Worm (Caenorhabditis elegans): ENCODE data around the gene C16D2.3.

The C16D2.3 gene

DNA sequence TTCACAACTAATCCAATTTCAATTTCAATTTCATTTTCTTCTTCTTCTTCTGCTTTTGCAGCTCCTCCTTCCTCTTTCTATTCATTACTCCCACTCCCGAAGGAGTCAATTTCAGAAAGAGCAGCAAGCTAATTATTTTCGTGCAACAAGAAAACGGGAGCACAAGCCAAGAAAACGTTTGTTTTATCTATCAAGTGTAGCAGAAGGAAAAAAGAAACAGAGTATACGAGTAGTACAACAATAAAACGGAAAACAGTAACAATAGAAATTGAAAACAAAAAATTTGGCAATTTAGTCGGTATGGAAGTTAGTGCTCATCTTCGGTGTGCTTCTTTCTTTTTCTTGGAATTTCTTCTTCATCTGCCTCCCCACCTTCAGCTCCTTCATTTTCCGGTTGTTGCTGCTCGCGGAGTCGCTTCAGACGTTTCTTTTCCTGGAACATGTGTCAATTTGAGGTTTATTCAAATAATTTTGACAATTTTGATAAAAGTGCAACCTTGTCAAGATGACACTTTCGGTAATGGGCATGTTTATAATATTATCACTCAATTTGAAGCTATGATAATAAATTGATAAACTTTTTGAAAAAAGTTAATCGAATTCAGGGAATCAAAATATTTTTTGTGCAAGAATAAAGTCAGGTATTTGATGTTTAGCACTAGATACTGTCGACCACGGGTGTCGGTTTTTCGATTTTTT lies 28.0 kb downstream of the C16D2.3 start, which contains the start of gene W07A12.8:
Gene W07A12.8, minus strand, starts transcription at position 51 of the 699 bp plus-strand sequence.
- TF ChIP-seq dmd-6 (GFP tag; IDR thresholded peaks at IDR 0.05) (peak; percentile 91; the same call in 1 of the 2 replicates), nhr-11 (tag; optimal IDR thresholded peaks at IDR 0.05) (no peak), daf-16 (GFP tag; optimal IDR thresholded peaks at IDR 0.05) (no peak), daf-16 (tag; optimal IDR thresholded peaks at IDR 0.05) (peak; percentile 66), pqm-1 (tag; optimal IDR thresholded peaks at IDR 0.05) (peak; percentile 55), lin-13 (GFP tag; optimal IDR thresholded peaks at IDR 0.05) (no peak), hlh-11 (tag; optimal IDR thresholded peaks at IDR 0.05) (peak; percentile 32), lin-1 (GFP tag; IDR thresholded peaks at IDR 0.05) (peak; percentile 52; the same call in 1 of the 2 replicates), tra-1 (GFP tag; IDR thresholded peaks at IDR 0.05) (0 out of 2 replicates have a peak, but pooled peaks have one; percentile 60), nhr-48 (tag; optimal IDR thresholded peaks at IDR 0.05) (peak; percentile 34), dve-1 (tag; optimal IDR thresholded peaks at IDR 0.05; ENCODE audit: insufficient read depth) (peak; percentile 12)

DNA sequence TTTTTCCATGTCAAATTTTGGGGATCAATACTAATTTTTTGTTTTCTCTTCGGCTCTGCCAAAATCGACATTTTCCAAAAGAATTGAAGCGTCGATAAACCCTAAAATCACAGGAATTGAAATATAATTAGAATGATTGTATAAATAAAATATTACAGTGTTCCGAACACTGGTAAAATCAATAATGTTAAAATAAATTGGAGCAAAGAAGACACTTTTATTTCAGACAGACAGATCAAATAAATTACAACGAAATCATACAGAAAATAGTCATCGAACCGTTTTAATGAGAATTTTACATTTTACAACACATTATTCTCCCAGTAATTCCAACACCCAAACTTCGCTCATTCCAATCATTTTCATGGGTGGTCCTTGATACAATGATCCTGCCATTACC lies 29.8 kb downstream of the C16D2.3 start, which contains the start of gene T23G7.3:
Gene T23G7.3, minus strand, starts transcription at position 101 of the 400 bp plus-strand sequence.
- TF ChIP-seq T26A8.4 (GFP tag; IDR thresholded peaks at IDR 0.05) (no peak), dpl-1 (GFP tag; optimal IDR thresholded peaks at IDR 0.05) (no peak), ceh-82 (tag; optimal IDR thresholded peaks at IDR 0.05) (no peak), dmd-6 (GFP tag; IDR thresholded peaks at IDR 0.05) (no peak), lim-7 (GFP tag; IDR thresholded peaks at IDR 0.05) (no peak), ceh-44 (GFP tag; IDR thresholded peaks at IDR 0.05) (no peak), zag-1 (tag; optimal IDR thresholded peaks at IDR 0.05) (no peak), lsy-2 (tag; optimal IDR thresholded peaks at IDR 0.05) (no peak), aly-2 (tag; optimal IDR thresholded peaks at IDR 0.05) (no peak), nhr-28 (tag; optimal IDR thresholded peaks at IDR 0.05) (no peak), nhr-42 (GFP tag; IDR thresholded peaks at IDR 0.05) (no peak), duxl-1 (tag; optimal IDR thresholded peaks at IDR 0.05; ENCODE audit: poor library complexity) (no peak), ztf-7 (tag; optimal IDR thresholded peaks at IDR 0.05) (no peak), saeg-2 (GFP tag; IDR thresholded peaks at IDR 0.05) (no peak), madf-5 (GFP tag; IDR thresholded peaks at IDR 0.05) (no peak), fkh-10 (GFP tag; optimal IDR thresholded peaks at IDR 0.05) (no peak), sdz-12 (GFP tag; optimal IDR thresholded peaks at IDR 0.05) (no peak), tra-1 (GFP tag; IDR thresholded peaks at IDR 0.05) (no peak), mep-1 (tag; optimal IDR thresholded peaks at IDR 0.05) (no peak)

DNA sequence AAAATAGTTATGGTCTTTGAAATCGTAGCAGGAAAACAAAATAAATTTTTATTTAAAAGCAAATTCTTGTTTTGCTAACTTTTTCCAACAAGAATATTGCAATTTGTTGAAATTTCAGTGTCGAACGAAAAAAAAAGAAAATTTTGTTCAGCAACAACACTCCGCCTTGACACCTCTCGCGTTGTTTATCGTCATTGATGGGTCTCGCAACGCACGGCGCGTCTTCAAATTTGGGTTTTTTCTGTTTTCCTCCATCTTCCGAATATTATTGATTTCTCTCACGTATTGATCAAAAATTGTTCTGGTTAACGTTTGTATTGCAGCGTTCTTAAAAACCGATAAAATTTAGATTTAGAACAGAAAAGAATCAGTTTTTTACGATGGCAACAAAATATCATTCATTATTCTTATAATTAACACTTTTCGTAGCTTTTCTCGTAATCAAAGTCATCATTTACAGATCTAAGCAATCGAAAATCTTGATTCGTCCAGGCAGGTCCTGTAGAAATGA lies 31.6 kb downstream of the C16D2.3 start, which contains the start of gene dpl-1:
Gene dpl-1, plus strand, starts transcription at position 461 of the 511 bp plus-strand sequence.
- TF ChIP-seq lsy-2 (tag; optimal IDR thresholded peaks at IDR 0.05) (peak in 1 of 2 experiments; percentile 68), T20F7.1 (GFP tag; optimal IDR thresholded peaks at IDR 0.05) (peak; percentile 96), lin-38 (GFP tag; IDR thresholded peaks at IDR 0.05) (0 out of 2 replicates have a peak, but pooled peaks have one; percentile 24), nhr-25 (tag; optimal IDR thresholded peaks at IDR 0.05; ENCODE audit: borderline replicate concordance, insufficient read depth) (no peak), nhr-6 (tag; optimal IDR thresholded peaks at IDR 0.05) (peak; percentile 22), Y5F2A.4 (GFP tag; optimal IDR thresholded peaks at IDR 0.05) (no peak), pqm-1 (tag; optimal IDR thresholded peaks at IDR 0.05) (no peak), mes-2 (tag; optimal IDR thresholded peaks at IDR 0.05; ENCODE audit: poor library complexity, severe bottlenecking) (peak; percentile 68), daf-16 (GFP tag; optimal IDR thresholded peaks at IDR 0.05) (no peak), daf-16 (tag; optimal IDR thresholded peaks at IDR 0.05) (peak; percentile 43), aha-1 (tag) (peak; percentile 93), ztf-7 (tag; optimal IDR thresholded peaks at IDR 0.05) (peak; percentile 21), hif-1 (tag; optimal IDR thresholded peaks at IDR 0.05) (peak in 1 of 2 experiments; percentile 2), daf-19 (GFP tag; conservative IDR thresholded peaks at IDR 0.05) (no peak)
